Fruit fly (Drosophila melanogaster) Kc167 (cell line): ENCODE results near the gene CG31915.

Experiments
- Myc ChIP-seq: fragments of >200 bp; optimal IDR thresholded peaks from 2 replicates; lab custom pipeline; 2017; ENCODE audit warnings: missing external identifiers
- Sin3A ChIP-seq: fragments of >200 bp; optimal IDR thresholded peaks from 2 replicates; lab custom pipeline; 2018; ENCODE audit warnings: missing external identifiers
- h ChIP-seq: fragments of >200 bp; optimal IDR thresholded peaks from 3 replicates; lab custom pipeline; 2018; ENCODE audit warnings: missing external identifiers
- insv ChIP-seq: fragments of >200 bp; optimal IDR thresholded peaks from 3 replicates; lab custom pipeline; 2018; ENCODE audit warnings: missing external identifiers
- psq ChIP-seq: fragments of >200 bp; optimal IDR thresholded peaks from 2 replicates; lab custom pipeline; 2017; ENCODE audit warnings: missing external identifiers
- ttk ChIP-seq: sonication (Bioruptor generic); optimal IDR thresholded peaks from 2 replicates; lab custom pipeline; 2017; ENCODE audit warnings: missing external identifiers

The CG31915 gene

dm6 chr2L:5527861-5528260, at the start of gene CG31915:
CG31915 (plus strand) TSS chr2L:5528123.
- TF ChIP-seq h (lab: Kevin White, UChicago): no peak
- no peak for TF ChIP-seq ttk (lab: Kevin White, UChicago)
- no peak for TF ChIP-seq Sin3A
- no peak for TF ChIP-seq psq
- TF ChIP-seq Myc (lab: Kevin White, UChicago): no peak

dm6 chr2L:5478273-5478672, 49.6 kb upstream of the CG31915 start:
- no peak for TF ChIP-seq Myc (lab: Kevin White, UChicago)
- no peak for TF ChIP-seq Sin3A
- TF ChIP-seq ttk (lab: Kevin White, UChicago): no peak
- no peak for TF ChIP-seq insv (lab: Kevin White, UChicago)
- no peak for TF ChIP-seq h (lab: Kevin White, UChicago)
- TF ChIP-seq psq: no peak

dm6 chr2L:5479128-5479527, 48.8 kb upstream of the CG31915 start:
- TF ChIP-seq Myc (lab: Kevin White, UChicago) (no peak), Sin3A (no peak), h (lab: Kevin White, UChicago) (no peak), insv (lab: Kevin White, UChicago) (no peak)

dm6 chr2L:5479971-5480370, 48.0 kb upstream of the CG31915 start:
- no peak for TF ChIP-seq ttk (lab: Kevin White, UChicago)
- no peak for TF ChIP-seq psq
- TF ChIP-seq Sin3A: no peak
- no peak for TF ChIP-seq h (lab: Kevin White, UChicago)
- no peak for TF ChIP-seq insv (lab: Kevin White, UChicago)
- TF ChIP-seq Myc (lab: Kevin White, UChicago): no peak

- TF ChIP-seq psq (no peak), Sin3A (no peak), h (lab: Kevin White, UChicago) (no peak), Myc (lab: Kevin White, UChicago) (no peak), ttk (lab: Kevin White, UChicago) (no peak), insv (lab: Kevin White, UChicago) (no peak)
Measured at dm6 chr2L:5483093-5483492, 44.8 kb upstream of the CG31915 start.

dm6 chr2L:5489084-5489617, 38.8 kb upstream of the CG31915 start:
- TF ChIP-seq ttk (lab: Kevin White, UChicago): no peak
- TF ChIP-seq Myc (lab: Kevin White, UChicago): no peak
- no peak for TF ChIP-seq Sin3A
- TF ChIP-seq insv (lab: Kevin White, UChicago): no peak
- TF ChIP-seq h (lab: Kevin White, UChicago): no peak
- no peak for TF ChIP-seq psq

- no peak for TF ChIP-seq psq
- TF ChIP-seq insv (lab: Kevin White, UChicago): no peak
- no peak for TF ChIP-seq Sin3A
- no peak for TF ChIP-seq ttk (lab: Kevin White, UChicago)
- no peak for TF ChIP-seq h (lab: Kevin White, UChicago)
- no peak for TF ChIP-seq Myc (lab: Kevin White, UChicago)
Measured at dm6 chr2L:5489757-5490359, 38.1 kb upstream of the CG31915 start.

- TF ChIP-seq h (lab: Kevin White, UChicago): no peak
- TF ChIP-seq ttk (lab: Kevin White, UChicago): no peak
- no peak for TF ChIP-seq psq
- TF ChIP-seq Sin3A: no peak
- TF ChIP-seq insv (lab: Kevin White, UChicago): no peak
- no peak for TF ChIP-seq Myc (lab: Kevin White, UChicago)
Measured at dm6 chr2L:5491220-5491619, 36.7 kb upstream of the CG31915 start.

- TF ChIP-seq Myc (lab: Kevin White, UChicago) (no peak), insv (lab: Kevin White, UChicago) (no peak), h (lab: Kevin White, UChicago) (no peak), Sin3A (no peak), psq (no peak), ttk (lab: Kevin White, UChicago) (no peak)
Measured at dm6 chr2L:5492924-5493323, 35.0 kb upstream of the CG31915 start.

dm6 chr2L:5493907-5494404, 34.0 kb upstream of the CG31915 start:
- TF ChIP-seq Myc (lab: Kevin White, UChicago) (no peak), insv (lab: Kevin White, UChicago) (no peak), h (lab: Kevin White, UChicago) (no peak)

- TF ChIP-seq Myc (lab: Kevin White, UChicago) (no peak), Sin3A (no peak), insv (lab: Kevin White, UChicago) (no peak), h (lab: Kevin White, UChicago) (no peak), ttk (lab: Kevin White, UChicago) (no peak), psq (no peak)
Measured at dm6 chr2L:5494808-5495356, 33.0 kb upstream of the CG31915 start.

- TF ChIP-seq Sin3A (no peak), h (lab: Kevin White, UChicago) (no peak)
Measured at dm6 chr2L:5496468-5497093, 31.3 kb upstream of the CG31915 start.
